Worm (Caenorhabditis elegans) whole organism, midembryonic: Measurements from ENCODE around the gene srx-17.

Source experiments
- T22C8.4 ChIP-seq: fragments of 200-800 bp; sonication (Bioruptor generic); IDR thresholded peaks from 2 replicates; pipeline ENCODE4 v1.3.6; 2022; ENCODE audit warnings: missing genetic modification characterization, missing compliant biosample characterization
- cog-1 ChIP-seq: sonication (generic microtip); optimal IDR thresholded peaks from 2 replicates; lab custom pipeline; 2016; ENCODE audit warnings: missing genetic modification characterization, missing compliant biosample characterization
- flt-1 ChIP-seq: fragments of 200-800 bp; sonication (Bioruptor generic); IDR thresholded peaks from 2 replicates; pipeline ENCODE4 v1.3.6; 2022; ENCODE audit warnings: missing genetic modification characterization, missing compliant biosample characterization
- klf-2 ChIP-seq: fragments of 200-800 bp; sonication (Bioruptor generic); conservative IDR thresholded peaks from 2 replicates; pipeline ENCODE4 v1.3.6; 2022; ENCODE audit warnings: missing genetic modification reagents, missing genetic modification characterization, missing compliant biosample characterization
- med-1 ChIP-seq: sonication (generic microtip); optimal IDR thresholded peaks from 2 replicates; lab custom pipeline; 2017; ENCODE audit warnings: missing genetic modification characterization, mild to moderate bottlenecking, missing compliant biosample characterization, antibody characterized with exemption, missing genetic modification reagents; ENCODE audit not compliant: insufficient read depth
- ref-1 ChIP-seq: fragments of 200-800 bp; sonication (Bioruptor generic); conservative IDR thresholded peaks from 2 replicates; pipeline ENCODE4 v1.3.6; 2022; ENCODE audit warnings: missing genetic modification reagents, missing genetic modification characterization, missing compliant biosample characterization
- tab-1 ChIP-seq: fragments of 200-800 bp; sonication (Bioruptor generic); IDR thresholded peaks from 2 replicates; pipeline ENCODE4 v1.3.6; 2022; ENCODE audit warnings: missing genetic modification characterization, missing compliant biosample characterization
- ztf-23 ChIP-seq: fragments of 200-800 bp; sonication (Bioruptor generic); IDR thresholded peaks from 2 replicates; pipeline ENCODE4 v1.3.6; 2022; ENCODE audit warnings: missing genetic modification reagents, missing genetic modification characterization, missing compliant biosample characterization
- ztf-29 ChIP-seq: fragments of 200-800 bp; sonication (Bioruptor generic); IDR thresholded peaks from 2 replicates; pipeline ENCODE4 v1.3.6; 2022; ENCODE audit warnings: missing genetic modification reagents, missing genetic modification characterization, missing compliant biosample characterization

Gene srx-17

DNA sequence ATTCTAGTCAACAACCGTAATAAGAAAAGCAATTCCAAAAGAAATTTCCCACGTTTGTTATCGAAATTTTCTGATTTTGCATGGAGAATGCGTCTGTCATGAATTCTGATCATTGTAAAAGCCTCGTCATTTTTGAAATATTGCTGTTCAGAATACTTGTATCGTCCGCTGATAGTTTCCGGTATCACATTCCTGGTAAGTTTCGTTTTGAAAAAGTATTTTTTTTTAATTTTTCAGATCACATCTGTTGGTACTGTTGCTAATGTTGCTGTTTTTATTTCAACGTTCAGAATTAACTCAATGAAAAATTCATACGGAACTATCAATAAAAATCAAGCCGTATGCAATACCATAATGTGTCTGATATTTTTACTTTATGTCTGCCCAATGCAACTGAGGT is at the start of gene srx-17:
Gene srx-17, plus strand, starts transcription at position 301 of the 400 bp plus-strand sequence.
- TF ChIP-seq med-1 (GFP tag; lab: Kevin White, UChicago) (no peak), ref-1 (GFP tag; lab: Robert Waterston, UW) (no peak), ztf-23 (no peak), T22C8.4 (GFP tag; lab: Robert Waterston, UW) (no peak), tab-1 (GFP tag; lab: Robert Waterston, UW) (no peak), cog-1 (no peak), ztf-29 (no peak), flt-1 (GFP tag; lab: Robert Waterston, UW) (no peak), klf-2 (GFP tag; lab: Robert Waterston, UW) (no peak)

DNA sequence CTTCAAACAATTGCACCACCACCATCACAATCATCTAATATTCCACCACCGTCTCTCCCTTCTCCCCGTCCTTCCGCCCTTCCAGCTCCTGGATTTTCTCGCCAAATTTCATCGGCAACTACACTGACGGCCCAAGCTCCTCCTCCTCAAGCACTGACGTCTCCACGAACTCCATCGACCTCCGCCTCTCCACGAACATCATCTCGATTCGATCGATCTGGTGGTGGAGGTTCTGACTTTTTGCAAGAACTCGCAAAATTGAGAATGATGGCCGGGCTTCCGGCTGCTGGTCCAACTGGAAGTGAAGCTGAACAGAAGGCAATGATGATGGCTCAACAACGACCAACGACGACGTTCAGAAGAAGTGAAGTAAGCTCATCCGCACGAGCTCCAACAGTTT is 47.0 kb upstream of the srx-17 start:
- TF ChIP-seq cog-1 (no peak), tab-1 (GFP tag; lab: Robert Waterston, UW) (no peak), flt-1 (GFP tag; lab: Robert Waterston, UW) (no peak), med-1 (GFP tag; lab: Kevin White, UChicago) (no peak), ref-1 (GFP tag; lab: Robert Waterston, UW) (no peak), ztf-23 (no peak), T22C8.4 (GFP tag; lab: Robert Waterston, UW) (no peak)

DNA sequence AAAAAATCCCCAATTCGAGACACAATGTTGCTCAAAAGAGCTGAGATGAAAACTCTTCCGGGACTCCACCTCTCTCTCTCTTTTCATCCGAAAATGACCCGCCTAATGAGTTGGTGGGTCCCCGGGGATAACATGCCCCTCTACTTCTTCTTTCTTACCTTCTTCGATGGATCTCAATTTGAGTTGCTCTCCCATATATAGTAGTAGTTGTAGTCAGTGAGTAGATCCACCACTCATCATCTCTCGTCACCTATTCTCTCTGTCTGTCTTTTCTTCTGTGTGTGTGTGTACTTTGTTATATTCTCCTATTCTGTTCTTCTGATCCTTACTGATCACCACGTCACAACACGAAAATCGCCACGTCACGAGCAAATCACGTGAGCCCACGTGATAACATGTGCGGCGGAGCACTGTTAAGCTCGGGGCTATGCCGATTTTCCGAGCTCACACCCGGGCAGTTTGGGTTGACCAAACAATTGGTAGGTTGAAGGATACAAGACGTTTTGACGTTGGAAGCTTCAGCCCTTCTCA is 44.7 kb upstream of the srx-17 start, which contains the start of gene twk-32:
Gene twk-32, plus strand, starts transcription at position 396 of the 531 bp plus-strand sequence.
- no peak for TF ChIP-seq cog-1
- no peak for TF ChIP-seq ref-1 (GFP tag; lab: Robert Waterston, UW)
- TF ChIP-seq ztf-23 = no peak
- TF ChIP-seq tab-1 (GFP tag; lab: Robert Waterston, UW) = no peak
- TF ChIP-seq med-1 (GFP tag; lab: Kevin White, UChicago) = no peak
- TF ChIP-seq ztf-29 = no peak
- no peak for TF ChIP-seq flt-1 (GFP tag; lab: Robert Waterston, UW)
- no peak for TF ChIP-seq klf-2 (GFP tag; lab: Robert Waterston, UW)
- TF ChIP-seq T22C8.4 (GFP tag; lab: Robert Waterston, UW) = no peak

DNA sequence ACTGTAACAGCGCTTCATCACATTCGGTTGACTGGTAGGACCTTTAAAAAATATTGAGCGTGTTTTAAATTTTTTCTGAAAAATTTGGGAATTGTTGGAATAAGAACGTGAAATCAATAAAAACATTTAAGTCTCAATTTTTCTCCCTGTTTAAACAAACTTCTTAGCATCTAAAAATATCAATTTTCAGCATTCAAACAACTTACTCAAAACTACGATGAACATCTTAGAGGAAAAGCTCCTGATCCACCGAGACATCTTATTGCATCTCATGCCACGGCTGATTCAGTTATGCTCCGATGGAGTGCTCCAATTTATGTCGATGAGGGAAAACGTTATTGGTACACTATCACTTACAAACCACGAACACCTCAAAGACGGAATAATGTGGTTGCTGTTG is 41.8 kb upstream of the srx-17 start:
- no peak for TF ChIP-seq flt-1 (GFP tag; lab: Robert Waterston, UW)

DNA sequence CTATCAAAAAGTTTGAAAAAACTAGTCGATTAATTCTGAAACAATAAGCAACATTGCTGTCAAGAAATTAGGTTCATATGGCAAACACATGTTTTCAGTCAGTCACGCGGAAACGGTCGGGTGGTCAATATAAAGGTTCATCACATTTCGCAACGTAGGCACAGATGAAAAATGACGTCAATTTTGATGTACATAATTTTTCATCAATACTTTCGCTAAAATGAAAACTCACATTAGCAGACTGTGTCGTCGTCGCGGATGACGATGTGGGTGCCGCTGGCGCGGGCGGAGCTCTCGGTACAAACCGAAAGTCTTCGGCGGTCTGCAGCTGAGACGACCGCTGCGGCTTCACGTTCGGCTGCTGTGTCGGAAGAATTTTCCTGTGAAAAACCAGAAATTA is 37.1 kb upstream of the srx-17 start, which contains the start of gene swan-2:
Gene swan-2, minus strand, starts transcription at position 380 of the 400 bp plus-strand sequence.
- TF ChIP-seq ztf-29 = no peak
- TF ChIP-seq ztf-23 = no peak
- TF ChIP-seq klf-2 (GFP tag; lab: Robert Waterston, UW) = no peak
- TF ChIP-seq flt-1 (GFP tag; lab: Robert Waterston, UW) = no peak
- TF ChIP-seq T22C8.4 (GFP tag; lab: Robert Waterston, UW) = no peak
- TF ChIP-seq cog-1 = no peak
- TF ChIP-seq ref-1 (GFP tag; lab: Robert Waterston, UW) = no peak
- no peak for TF ChIP-seq tab-1 (GFP tag; lab: Robert Waterston, UW)
- TF ChIP-seq med-1 (GFP tag; lab: Kevin White, UChicago) = no peak

DNA sequence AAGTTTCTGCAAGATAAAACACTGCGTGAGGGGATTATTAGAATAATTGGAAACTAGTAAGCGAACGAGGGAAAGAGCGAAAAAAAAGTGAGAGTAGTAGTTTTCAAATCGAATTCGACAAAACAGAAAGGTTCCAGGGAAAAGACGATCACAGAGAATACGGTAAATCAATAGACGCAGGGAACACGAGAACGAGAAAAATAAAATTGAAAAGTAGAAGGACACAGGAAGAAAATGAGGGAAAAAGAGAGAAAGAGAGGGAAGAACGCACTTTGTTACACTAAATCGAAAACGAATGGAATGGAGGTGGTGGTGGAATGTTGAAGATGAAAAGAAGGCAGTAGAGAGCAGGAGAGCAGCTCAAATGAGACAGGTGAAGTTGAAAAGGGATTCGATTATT is 33.8 kb upstream of the srx-17 start, which contains the start of gene swan-1:
Gene swan-1, minus strand, starts transcription at position 6 of the 400 bp plus-strand sequence.
- TF ChIP-seq med-1 (GFP tag; lab: Kevin White, UChicago) (no peak), flt-1 (GFP tag; lab: Robert Waterston, UW) (no peak), tab-1 (GFP tag; lab: Robert Waterston, UW) (no peak), cog-1 (no peak), ztf-29 (no peak), ref-1 (GFP tag; lab: Robert Waterston, UW) (no peak), T22C8.4 (GFP tag; lab: Robert Waterston, UW) (no peak), ztf-23 (no peak)

DNA sequence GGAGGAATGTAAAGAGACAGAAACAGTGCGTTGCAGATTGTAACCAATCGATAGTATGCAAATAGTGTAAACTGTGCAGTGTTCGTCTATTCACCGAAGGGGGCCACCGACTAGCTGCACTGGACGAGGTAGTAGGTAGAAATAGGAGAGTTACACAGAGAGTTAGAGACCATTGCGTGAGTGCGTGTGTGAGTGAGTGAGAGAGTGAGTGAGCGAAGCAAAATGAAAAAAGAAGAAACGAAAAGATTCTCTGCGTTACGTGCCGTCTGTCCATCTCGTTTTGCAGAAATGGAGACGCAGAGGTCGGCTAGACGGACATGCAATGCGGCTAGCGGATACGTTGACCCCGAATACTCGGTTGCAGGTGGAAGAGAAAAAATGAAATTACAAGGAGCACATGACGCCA is 32.5 kb upstream of the srx-17 start:
- TF ChIP-seq tab-1 (GFP tag; lab: Robert Waterston, UW) (no peak), ztf-29 (no peak), ztf-23 (no peak), med-1 (GFP tag; lab: Kevin White, UChicago) (no peak), cog-1 (peak; percentile 63), klf-2 (GFP tag; lab: Robert Waterston, UW) (no peak), ref-1 (GFP tag; lab: Robert Waterston, UW) (no peak), flt-1 (GFP tag; lab: Robert Waterston, UW) (0 out of 2 replicates have a peak, but pooled peaks have one; percentile 65), T22C8.4 (GFP tag; lab: Robert Waterston, UW) (peak; percentile 59; the same call in 1 of the 2 replicates)

DNA sequence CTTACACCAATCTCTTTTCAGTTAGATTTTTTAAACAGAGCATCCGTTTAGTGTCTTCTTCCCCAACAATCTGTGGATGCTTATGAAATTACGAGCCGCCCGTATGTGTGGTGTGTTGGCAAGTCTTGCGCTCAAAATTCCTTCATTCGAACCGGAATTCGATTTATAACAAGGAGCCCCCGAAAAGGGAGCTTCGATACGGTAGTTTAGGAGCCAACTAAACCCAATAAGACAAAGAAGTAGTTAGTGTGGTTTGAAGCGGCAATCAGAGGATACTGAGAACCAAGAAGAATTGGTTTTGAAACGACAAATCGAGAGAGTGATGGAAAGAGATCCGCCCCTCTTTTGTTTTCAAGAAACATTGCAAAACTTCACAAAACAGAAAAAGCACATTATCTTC is 28.7 kb upstream of the srx-17 start:
- no peak for TF ChIP-seq cog-1
- TF ChIP-seq tab-1 (GFP tag; lab: Robert Waterston, UW) = no peak
- TF ChIP-seq T22C8.4 (GFP tag; lab: Robert Waterston, UW) = no peak
- TF ChIP-seq flt-1 (GFP tag; lab: Robert Waterston, UW) = no peak
- no peak for TF ChIP-seq ztf-23
- no peak for TF ChIP-seq med-1 (GFP tag; lab: Kevin White, UChicago)
- no peak for TF ChIP-seq ref-1 (GFP tag; lab: Robert Waterston, UW)
- no peak for TF ChIP-seq ztf-29
- no peak for TF ChIP-seq klf-2 (GFP tag; lab: Robert Waterston, UW)

DNA sequence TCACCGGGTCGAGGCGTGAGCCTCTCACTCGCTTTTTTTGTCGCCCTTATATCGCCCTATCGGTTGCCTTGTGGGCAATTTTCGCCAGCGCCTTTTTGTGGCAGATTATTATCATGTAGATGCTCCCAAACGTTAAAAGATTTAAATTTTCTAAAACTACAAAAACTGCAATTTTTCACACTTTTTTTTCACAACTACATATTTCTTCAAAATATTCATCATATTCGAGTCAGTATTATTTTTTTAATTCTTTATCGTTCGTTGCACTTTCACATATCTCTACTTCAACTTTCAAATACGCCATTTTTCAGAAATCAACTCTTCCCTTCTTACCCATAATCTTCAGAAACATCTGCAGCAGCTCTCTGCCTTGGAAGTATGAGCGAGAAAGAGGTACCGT is 28.1 kb upstream of the srx-17 start, which contains the start of gene ceh-24:
Gene ceh-24, plus strand, starts transcription at position 301 of the 400 bp plus-strand sequence.
- TF ChIP-seq tab-1 (GFP tag; lab: Robert Waterston, UW) (no peak), klf-2 (GFP tag; lab: Robert Waterston, UW) (no peak), flt-1 (GFP tag; lab: Robert Waterston, UW) (no peak), ref-1 (GFP tag; lab: Robert Waterston, UW) (no peak), ztf-29 (no peak), cog-1 (no peak), ztf-23 (no peak), med-1 (GFP tag; lab: Kevin White, UChicago) (no peak), T22C8.4 (GFP tag; lab: Robert Waterston, UW) (no peak)
